Fruit fly (Drosophila melanogaster) whole organism, prepupa: ENCODE measurements around the gene CG10600.

Experiments used
- CG11902 ChIP-seq: fragments of 200-800 bp; sonication (Bioruptor generic); optimal IDR thresholded peaks from 3 replicates; lab custom pipeline; 2016; ENCODE audit warnings: missing biosample characterization, missing genetic modification characterization
- CG16779 ChIP-seq: fragments of 200-800 bp; sonication (Bioruptor generic); optimal IDR thresholded peaks from 3 replicates; lab custom pipeline; 2017; ENCODE audit warnings: missing biosample characterization, mild to moderate bottlenecking, missing genetic modification characterization
- CG6854 ChIP-seq: fragments of 200-800 bp; sonication (Bioruptor generic); optimal IDR thresholded peaks from 2 replicates; lab custom pipeline; 2017; ENCODE audit warnings: missing biosample characterization, mild to moderate bottlenecking, missing genetic modification characterization
- pdm3 ChIP-seq: fragments of 200-800 bp; sonication (Bioruptor generic); optimal IDR thresholded peaks from 3 replicates; lab custom pipeline; 2016; ENCODE audit warnings: missing biosample characterization, missing genetic modification characterization
- salr ChIP-seq, 2 experiments: fragments of 200-800 bp; sonication (Bioruptor generic); optimal IDR thresholded peaks; 3 replicates each; lab custom pipeline; 2016 to 2018; ENCODE audit warnings: missing biosample characterization in 2 of 2, missing genetic modification characterization in 2 of 2, mild to moderate bottlenecking in 1 of 2

DNA sequence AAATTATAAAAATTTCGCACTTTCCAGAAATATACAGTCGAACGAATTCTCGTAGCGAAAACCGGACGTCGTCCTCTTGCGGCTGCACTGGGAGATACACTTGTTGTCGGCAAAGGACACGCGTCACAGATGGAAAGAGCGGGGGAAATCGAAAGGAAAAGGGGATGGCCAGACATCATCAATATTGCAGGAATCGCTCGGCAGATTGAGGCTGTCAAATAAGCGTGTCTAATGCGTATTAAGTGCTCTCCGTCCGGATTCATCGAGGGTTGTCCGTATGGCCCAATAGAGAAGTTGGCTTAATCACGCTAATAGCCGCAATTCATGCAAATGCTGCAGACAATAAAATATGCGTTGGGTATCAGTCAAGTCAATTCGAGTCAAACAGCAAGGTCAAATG lies 30.0 kb downstream of the CG10600 start:
- TF ChIP-seq pdm3 (GFP tag; lab: Kevin White, UChicago) (no peak), CG11902 (GFP tag; lab: Kevin White, UChicago) (no peak), salr (GFP tag; optimal IDR thresholded peaks at IDR 0.05; lab: Kevin White, UChicago) (no peak), CG16779 (tag; lab: Kevin White, UChicago) (no peak), CG6854 (GFP tag; lab: Kevin White, UChicago) (no peak)
